Fruit fly (Drosophila melanogaster): ENCODE measurements around the gene CG18814.
A peak's percentile ranks its signal among the peaks of the same experiment; 100 is the strongest.

CG18814 gene

dm6 chr3L:16347914-16348313 is 21.7 kb upstream of the CG18814 start, which contains the start of gene mRpS34 (continued):
- TF ChIP-seq CG9727 (GFP tag; optimal IDR thresholded peaks at IDR 0.05) (no peak), Gsc (GFP tag; IDR thresholded peaks at IDR 0.05) (no peak), stc (GFP tag; IDR thresholded peaks at IDR 0.05) (no peak), nerfin-2 (GFP tag; IDR thresholded peaks at IDR 0.05; ENCODE audit: partially characterized antibody) (no peak)

- TF ChIP-seq CG5180 (GFP tag; optimal IDR thresholded peaks at IDR 0.05) (no peak), Med (GFP tag) (peak; percentile 5), Taf1 (GFP tag; IDR thresholded peaks at IDR 0.05) (no peak), CG7963 (GFP tag; IDR thresholded peaks at IDR 0.05; ENCODE audit: partially characterized antibody) (0 out of 3 replicates have a peak, but pooled peaks have one; percentile 8), lov (optimal IDR thresholded peaks at IDR 0.05) (no peak), lov (GFP tag; IDR thresholded peaks at IDR 0.05) (no peak), Bdp1 (GFP tag; optimal IDR thresholded peaks at IDR 0.05) (peak; percentile 95), Side (GFP tag; optimal IDR thresholded peaks at IDR 0.05) (no peak), CG6791 (GFP tag; IDR thresholded peaks at IDR 0.05; ENCODE audit: partially characterized antibody) (0 out of 3 replicates have a peak, but pooled peaks have one; percentile 43), sd (tag; optimal IDR thresholded peaks at IDR 0.05) (no peak)
Observed at dm6 chr3L:16349686-16350085, 19.9 kb upstream of the CG18814 start.

dm6 chr3L:16351770-16352429 is 17.7 kb upstream of the CG18814 start, which contains the start of the genes Golgin104 and Tcs3:
Golgin104 (minus strand) TSS chr3L:16351951.
Tcs3 (plus strand) TSS chr3L:16351991.
- TF ChIP-seq CG17186 (GFP tag; optimal IDR thresholded peaks at IDR 0.05) (peak; percentile 30), exex (tag; optimal IDR thresholded peaks at IDR 0.05) (peak; percentile 8), tll (GFP tag; optimal IDR thresholded peaks at IDR 0.05) (peak in 1 of 2 experiments; percentile 7), Med (GFP tag) (peak; percentile 63), CG12942 (GFP tag; optimal IDR thresholded peaks at IDR 0.05) (no peak), CG4617 (GFP tag; optimal IDR thresholded peaks at IDR 0.05; ENCODE audit: borderline replicate concordance) (peak; percentile 82), mirr (GFP tag; optimal IDR thresholded peaks at IDR 0.05) (no peak), ewg (GFP tag; optimal IDR thresholded peaks at IDR 0.05) (no peak), pzg (GFP tag; optimal IDR thresholded peaks at IDR 0.05) (peak; percentile 75), gfzf (GFP tag; optimal IDR thresholded peaks at IDR 0.05) (peak; percentile 69), Dp (GFP tag; optimal IDR thresholded peaks at IDR 0.05) (peak; percentile 45), CG8388 (GFP tag; optimal IDR thresholded peaks at IDR 0.05) (no peak), CG15514 (GFP tag; optimal IDR thresholded peaks at IDR 0.05) (peak; percentile 36), B-H1 (GFP tag; IDR thresholded peaks at IDR 0.05) (no peak), YL-1 (GFP tag; optimal IDR thresholded peaks at IDR 0.05) (peak; percentile 63), CG10267 (tag; optimal IDR thresholded peaks at IDR 0.05) (peak; percentile 3), chif (GFP tag; optimal IDR thresholded peaks at IDR 0.05) (no peak), Stat92E (GFP tag; optimal IDR thresholded peaks at IDR 0.05) (peak in 1 of 3 experiments; percentile 80), MESR4 (GFP tag; optimal IDR thresholded peaks at IDR 0.05) (peak; percentile 56), crp (GFP tag; optimal IDR thresholded peaks at IDR 0.05) (peak; percentile 91 to 96), HLH4C (GFP tag; IDR thresholded peaks at IDR 0.05; ENCODE audit: partially characterized antibody) (0 out of 3 replicates have a peak, but pooled peaks have one; percentile 17), CG3847 (GFP tag; IDR thresholded peaks at IDR 0.05) (peak; percentile 41; the same call in 1 of the 2 replicates), gcm2 (GFP tag; optimal IDR thresholded peaks at IDR 0.05) (no peak), Dll (GFP tag; IDR thresholded peaks at IDR 0.05; ENCODE audit: partially characterized antibody) (peak; percentile 38; the same call in 1 of the 4 replicates), row (GFP tag; IDR thresholded peaks at IDR 0.05) (peak; percentile 39; the same call in 1 of the 3 replicates), CG14710 (tag; optimal IDR thresholded peaks at IDR 0.05) (peak; percentile 30), CG3281 (GFP tag; optimal IDR thresholded peaks at IDR 0.05) (no peak), scrt (GFP tag; optimal IDR thresholded peaks at IDR 0.05) (peak; percentile 92), MBD-R2 (GFP tag; IDR thresholded peaks at IDR 0.05) (peak; percentile 99), E2f2 (GFP tag; IDR thresholded peaks at IDR 0.05) (peak; percentile 59), phol (tag; optimal IDR thresholded peaks at IDR 0.05) (peak; percentile 4)

Data from whole organism, embryonic.